Worm (Caenorhabditis elegans) whole organism, young adult: ENCODE results near the gene R07B7.12.

Experiments used
- ama-1 ChIP-seq, 3 experiments: fragments of 150-350 bp in 1 of 3; sonication (generic microtip) in 2 of 3; optimal IDR thresholded peaks; 2 replicates each; lab custom pipeline; 2014 to 2018; ENCODE audit warnings: missing biosample characterization in 2 of 3, missing genetic modification characterization in 2 of 3, missing genetic modification reagents in 2 of 3
- ekl-4 ChIP-seq: fragments of 200-800 bp; sonication (Bioruptor generic); IDR thresholded peaks from 2 replicates; pipeline ENCODE4 v1.3.6; 2022; ENCODE audit warnings: missing genetic modification reagents, missing genetic modification characterization, missing compliant biosample characterization
- nhr-179 ChIP-seq: sonication (generic microtip); optimal IDR thresholded peaks from 2 replicates; lab custom pipeline; 2016; ENCODE audit warnings: mild to moderate bottlenecking, missing genetic modification characterization, missing compliant biosample characterization
- snpc-1.1 ChIP-seq: sonication (generic microtip); optimal IDR thresholded peaks from 2 replicates; lab custom pipeline; 2017; ENCODE audit warnings: missing genetic modification characterization, mild to moderate bottlenecking, missing compliant biosample characterization, antibody characterized with exemption, moderate library complexity, missing genotype, missing genetic modification reagents; ENCODE audit not compliant: insufficient read depth
- unc-62 ChIP-seq: fragments of 150-350 bp; optimal IDR thresholded peaks from 2 replicates; lab custom pipeline; 2014; ENCODE audit warnings: missing biosample characterization, missing genetic modification reagents, missing genetic modification characterization
- ztf-25 ChIP-seq: fragments of 200-800 bp; sonication (Bioruptor generic); IDR thresholded peaks from 2 replicates; pipeline ENCODE4 v1.3.6; 2022; ENCODE audit warnings: missing genetic modification reagents, missing genetic modification characterization, missing compliant biosample characterization

DNA sequence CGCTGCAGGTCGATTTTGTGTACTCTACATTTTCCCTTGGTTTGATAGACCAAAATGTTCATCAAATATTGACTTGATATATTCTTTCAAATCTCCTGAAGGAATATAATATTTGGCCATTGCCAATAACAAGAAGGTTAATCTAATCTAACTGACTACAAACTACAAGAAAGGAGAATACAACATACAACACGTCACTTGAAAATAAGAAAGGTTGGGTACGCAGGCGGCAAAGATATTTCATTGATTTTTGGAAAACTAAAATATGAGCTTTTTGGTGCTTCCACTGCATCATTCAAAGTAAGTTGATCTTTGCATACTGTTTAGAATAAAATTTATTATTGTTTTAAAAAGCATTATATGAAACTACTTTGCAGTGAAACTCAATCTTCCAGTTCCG lies 9.2 kb downstream of the R07B7.12 start, which contains the start of gene nhr-209:
- TF ChIP-seq ekl-4 (GFP tag; lab: Robert Waterston, UW): no peak
- no peak for TF ChIP-seq unc-62
- no peak for TF ChIP-seq ztf-25 (GFP tag; lab: Robert Waterston, UW)
- TF ChIP-seq nhr-179 (tag; lab: Kevin White, UChicago): no peak
- TF ChIP-seq snpc-1.1 (tag; lab: Kevin White, UChicago): no peak
- no peak for TF ChIP-seq ama-1 (optimal IDR thresholded peaks at IDR 0.05; lab: Kevin White, UChicago)
- TF ChIP-seq ama-1 (GFP tag; optimal IDR thresholded peaks at IDR 0.05; lab: Kevin White, UChicago): no peak
